Worm (Caenorhabditis elegans) whole organism, young adult: ENCODE results near the gene his-17.
"Not testable (repeated sequence)": the region's sequence is repeated elsewhere in the genome, so short reads cannot be mapped to it uniquely, and the experiment has no call there.

Experiments used
- B0261.1 ChIP-seq: sonication (generic microtip); optimal IDR thresholded peaks from 2 replicates; lab custom pipeline; 2016; ENCODE audit warnings: mild to moderate bottlenecking, missing genetic modification characterization, moderate library complexity, missing compliant biosample characterization
- D2030.7 ChIP-seq: fragments of 200-800 bp; sonication (Bioruptor generic); IDR thresholded peaks from 2 replicates; pipeline ENCODE4 v1.3.6; 2022; ENCODE audit warnings: missing genetic modification reagents, missing genetic modification characterization, missing compliant biosample characterization
- F22D6.2 ChIP-seq: sonication (generic microtip); optimal IDR thresholded peaks from 2 replicates; lab custom pipeline; 2016; ENCODE audit warnings: mild to moderate bottlenecking, missing genetic modification characterization, missing compliant biosample characterization
- F33H1.4 ChIP-seq: fragments of 200-800 bp; sonication (Bioruptor generic); IDR thresholded peaks from 2 replicates; pipeline ENCODE4 v1.3.6; 2022; ENCODE audit warnings: missing genetic modification reagents, missing genetic modification characterization, missing compliant biosample characterization
- F57A8.1 ChIP-seq: fragments of 200-800 bp; sonication (Bioruptor generic); optimal IDR thresholded peaks from 2 replicates; lab custom pipeline; 2018; ENCODE audit warnings: mild to moderate bottlenecking, missing genetic modification characterization, moderate library complexity, missing compliant biosample characterization
- F57C9.4 ChIP-seq: sonication (generic microtip); optimal IDR thresholded peaks from 2 replicates; lab custom pipeline; 2017; ENCODE audit warnings: mild to moderate bottlenecking, missing genetic modification characterization, missing compliant biosample characterization
- T07F8.4 ChIP-seq: sonication (generic microtip); optimal IDR thresholded peaks from 2 replicates; lab custom pipeline; 2016; ENCODE audit warnings: mild to moderate bottlenecking, missing genetic modification characterization, moderate library complexity, missing compliant biosample characterization
- T26A5.8 ChIP-seq: sonication (generic microtip); optimal IDR thresholded peaks from 2 replicates; lab custom pipeline; 2016; ENCODE audit warnings: missing genetic modification characterization, missing compliant biosample characterization
- Y67H2A.10 ChIP-seq: fragments of 200-800 bp; sonication (Bioruptor generic); conservative IDR thresholded peaks from 2 replicates; pipeline ENCODE4 v1.3.6; 2022; ENCODE audit warnings: missing genetic modification reagents, missing genetic modification characterization, missing compliant biosample characterization
- aptf-2 ChIP-seq: fragments of 200-800 bp; sonication (Bioruptor generic); conservative IDR thresholded peaks from 2 replicates; pipeline ENCODE4 v1.3.6; 2022; ENCODE audit warnings: missing genetic modification reagents, missing genetic modification characterization, missing compliant biosample characterization
- bed-2 ChIP-seq: fragments of 200-800 bp; sonication (Bioruptor generic); IDR thresholded peaks from 2 replicates; pipeline ENCODE4 v1.3.6; 2022; ENCODE audit warnings: missing genetic modification reagents, missing genetic modification characterization, missing compliant biosample characterization
- chd-7 ChIP-seq: sonication (generic microtip); optimal IDR thresholded peaks from 2 replicates; lab custom pipeline; 2016; ENCODE audit warnings: mild to moderate bottlenecking, missing genetic modification characterization, moderate library complexity, missing compliant biosample characterization
- dox-1 ChIP-seq: fragments of 200-800 bp; sonication (Bioruptor generic); IDR thresholded peaks from 2 replicates; pipeline ENCODE4 v1.3.6; 2022; ENCODE audit warnings: missing genetic modification reagents, missing genetic modification characterization, missing compliant biosample characterization
- dpl-1 ChIP-seq: fragments of 150-350 bp; optimal IDR thresholded peaks from 2 replicates; lab custom pipeline; 2014; ENCODE audit warnings: missing biosample characterization, missing genetic modification reagents, missing genetic modification characterization
- egl-44 ChIP-seq: fragments of 200-800 bp; sonication (Bioruptor generic); IDR thresholded peaks from 2 replicates; pipeline ENCODE4 v1.3.6; 2022; ENCODE audit warnings: missing genetic modification reagents, missing genetic modification characterization, missing compliant biosample characterization
- hmg-1.2 ChIP-seq: fragments of 200-800 bp; sonication (Bioruptor generic); IDR thresholded peaks from 2 replicates; pipeline ENCODE4 v1.3.6; 2022; ENCODE audit warnings: missing genetic modification reagents, missing genetic modification characterization, missing compliant biosample characterization
- let-526 ChIP-seq: fragments of 200-800 bp; sonication (Bioruptor generic); IDR thresholded peaks from 2 replicates; pipeline ENCODE4 v1.3.6; 2022; ENCODE audit warnings: missing genetic modification reagents, missing genetic modification characterization, missing compliant biosample characterization
- lin-40 ChIP-seq: sonication (generic microtip); optimal IDR thresholded peaks from 2 replicates; lab custom pipeline; 2016; ENCODE audit warnings: missing genetic modification characterization, mild to moderate bottlenecking, missing compliant biosample characterization, missing genotype, missing genetic modification reagents
- mes-4 ChIP-seq: sonication (generic microtip); optimal IDR thresholded peaks from 2 replicates; lab custom pipeline; 2016; ENCODE audit warnings: missing genotype, missing genetic modification characterization, missing compliant biosample characterization
- nfya-1 ChIP-seq: sonication (generic microtip); optimal IDR thresholded peaks from 2 replicates; lab custom pipeline; 2017; ENCODE audit warnings: antibody characterized with exemption, missing compliant biosample characterization, missing genetic modification characterization, borderline replicate concordance; ENCODE audit not compliant: insufficient read depth
- nfya-2 ChIP-seq: fragments of 200-800 bp; sonication (Bioruptor generic); IDR thresholded peaks from 2 replicates; pipeline ENCODE4 v1.3.6; 2022; ENCODE audit warnings: missing genetic modification reagents, missing genetic modification characterization, missing compliant biosample characterization
- nhr-179 ChIP-seq: sonication (generic microtip); optimal IDR thresholded peaks from 2 replicates; lab custom pipeline; 2016; ENCODE audit warnings: mild to moderate bottlenecking, missing genetic modification characterization, missing compliant biosample characterization
- nhr-27 ChIP-seq: fragments of 200-800 bp; sonication (Bioruptor generic); optimal IDR thresholded peaks from 2 replicates; lab custom pipeline; 2018; ENCODE audit warnings: mild to moderate bottlenecking, missing genetic modification characterization, moderate library complexity, missing compliant biosample characterization
- pha-4 ChIP-seq: fragments of 150-350 bp; sonication (generic microtip); optimal IDR thresholded peaks from 2 replicates; lab custom pipeline; 2014; ENCODE audit warnings: missing biosample characterization, missing genetic modification reagents, missing genetic modification characterization
- sea-2 ChIP-seq: fragments of 200-800 bp; sonication (Bioruptor generic); IDR thresholded peaks from 2 replicates; pipeline ENCODE4 v1.3.6; 2022; ENCODE audit warnings: missing genetic modification characterization, missing compliant biosample characterization
- snpc-1.3 ChIP-seq: sonication (generic microtip); optimal IDR thresholded peaks from 2 replicates; lab custom pipeline; 2017; ENCODE audit warnings: missing genetic modification characterization, mild to moderate bottlenecking, missing compliant biosample characterization, antibody characterized with exemption, moderate library complexity, missing genotype, missing genetic modification reagents; ENCODE audit not compliant: insufficient read depth
- snpc-3.4 ChIP-seq: sonication (generic microtip); optimal IDR thresholded peaks from 2 replicates; lab custom pipeline; 2017; ENCODE audit warnings: missing genetic modification characterization, mild to moderate bottlenecking, missing compliant biosample characterization, antibody characterized with exemption, moderate library complexity, missing genotype, missing genetic modification reagents
- snpc-4 ChIP-seq, 5 experiments: fragments of 150-350 bp in 1 of 5; sonication (generic microtip) in 4 of 5; optimal IDR thresholded peaks; 2 replicates each; lab custom pipeline; 2014 to 2018; ENCODE audit warnings: missing genetic modification characterization in 5 of 5, missing biosample characterization in 3 of 5, antibody characterized with exemption in 2 of 5, mild to moderate bottlenecking in 2 of 5, missing compliant biosample characterization in 2 of 5, missing genotype in 2 of 5, moderate library complexity in 2 of 5, missing genetic modification reagents in 1 of 5

The his-17 gene

DNA sequence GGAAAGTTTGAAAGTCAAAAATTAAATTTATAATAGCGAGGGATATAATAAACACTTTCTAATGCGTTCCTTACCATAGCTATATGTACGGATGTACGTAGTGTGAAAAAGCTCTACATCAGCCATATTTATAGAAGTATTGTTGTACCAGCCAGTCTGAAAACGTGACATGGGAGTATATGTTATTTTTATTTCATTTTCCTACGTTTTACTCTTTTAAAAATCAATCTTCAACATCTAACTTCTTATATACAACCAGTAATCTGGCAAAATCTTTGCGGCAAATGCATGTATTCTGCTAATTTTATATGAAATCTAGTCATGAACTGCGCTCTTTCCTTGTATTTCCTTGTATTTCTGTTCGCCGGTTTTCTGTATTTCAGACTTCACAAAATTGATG lies 34.5 kb upstream of the his-17 start, which contains the start of gene H14N18.2:
Gene H14N18.2 (plus strand): TSS at position 301 of the 400 bp plus-strand sequence.
- TF ChIP-seq F57C9.4 (tag; lab: Kevin White, UChicago) (no peak), lin-40 (tag; lab: Kevin White, UChicago) (no peak), nhr-179 (tag; lab: Kevin White, UChicago) (no peak), dpl-1 (GFP tag; lab: Kevin White, UChicago) (no peak), Y67H2A.10 (GFP tag; lab: Robert Waterston, UW) (no peak), nfya-1 (tag; lab: Kevin White, UChicago) (no peak), nfya-2 (no peak), T07F8.4 (tag; lab: Kevin White, UChicago) (no peak)

DNA sequence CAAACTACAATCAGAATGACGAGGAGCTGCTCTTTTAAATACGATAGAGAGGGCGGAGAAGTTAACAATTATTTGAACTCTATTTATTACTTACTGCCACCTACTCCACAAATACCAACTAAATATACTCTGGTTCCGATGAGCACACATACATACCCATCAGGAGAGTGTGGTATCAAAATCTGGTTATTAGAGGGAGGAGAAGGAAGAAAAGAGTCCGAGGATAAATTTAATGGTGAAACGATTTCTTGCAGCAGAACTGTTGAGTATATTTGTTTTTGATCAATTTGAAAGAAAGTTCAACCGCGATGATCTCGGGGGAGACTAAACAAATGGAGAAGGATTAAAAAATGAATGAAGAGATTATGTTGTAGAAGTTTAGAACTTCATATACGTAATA lies 31.2 kb upstream of the his-17 start, which contains the start of gene H14N18.4:
Gene H14N18.4 (minus strand): TSS at position 12 of the 400 bp plus-strand sequence.
- TF ChIP-seq F57A8.1 (GFP tag; lab: Kevin White, UChicago) (no peak), sea-2 (no peak), mes-4 (tag; lab: Kevin White, UChicago) (no peak), F22D6.2 (no peak)

DNA sequence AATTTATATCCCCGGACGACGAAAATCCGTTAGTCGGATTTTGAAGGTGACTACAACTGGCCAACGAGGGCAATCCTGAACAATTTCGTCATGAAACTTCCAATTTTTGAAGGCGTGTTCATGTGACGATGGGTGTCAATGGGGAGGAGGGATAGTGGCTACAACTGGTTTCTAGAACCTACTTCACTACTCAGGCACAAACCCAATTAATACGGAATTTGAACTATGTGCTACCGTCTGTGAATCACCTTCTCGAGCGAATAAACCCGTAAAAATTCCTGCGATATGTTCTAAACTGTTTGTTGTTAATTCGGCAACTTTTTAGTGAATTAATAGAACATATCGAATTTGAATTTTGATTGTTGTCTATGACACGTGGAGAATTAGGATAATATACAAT lies 29.9 kb upstream of the his-17 start:
- TF ChIP-seq let-526 (GFP tag; lab: Robert Waterston, UW): no peak
- TF ChIP-seq F33H1.4 (GFP tag; lab: Robert Waterston, UW): no peak
- no peak for TF ChIP-seq pha-4 (tag; lab: Kevin White, UChicago)
- TF ChIP-seq snpc-3.4 (tag; lab: Kevin White, UChicago): no peak
- TF ChIP-seq snpc-1.3 (tag; lab: Kevin White, UChicago): no peak
- TF ChIP-seq D2030.7 (GFP tag; lab: Robert Waterston, UW): no peak
- no peak for TF ChIP-seq nhr-27 (tag; lab: Kevin White, UChicago)

DNA sequence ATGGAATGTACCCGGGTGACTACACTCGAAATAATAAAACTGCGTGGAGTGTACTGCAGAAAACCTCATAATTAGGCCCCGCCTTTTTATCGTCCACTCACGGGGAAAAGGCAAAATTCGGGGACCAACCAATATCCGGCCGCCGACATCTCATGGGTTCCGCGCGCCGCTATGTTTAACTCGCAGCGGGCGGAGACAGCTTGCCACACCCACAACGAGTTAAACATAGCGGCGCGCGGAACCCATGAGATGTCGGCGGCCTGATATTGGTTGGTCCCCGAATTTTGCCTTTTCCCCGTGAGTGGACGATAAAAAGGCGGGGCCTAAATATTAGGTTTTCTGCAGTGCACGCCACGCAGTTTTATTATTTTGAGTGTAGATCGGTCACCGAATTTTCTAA lies 26.2 kb upstream of the his-17 start:
- TF ChIP-seq hmg-1.2 (GFP tag; lab: Robert Waterston, UW): 0 out of 2 replicates have a peak, but pooled peaks have one; percentile 21
- not testable (repeated sequence) for TF ChIP-seq snpc-4 (GFP tag; optimal IDR thresholded peaks at IDR 0.05; lab: Kevin White, UChicago)
- TF ChIP-seq snpc-4 (tag; optimal IDR thresholded peaks at IDR 0.05; lab: Kevin White, UChicago): peak in 3 of 4 experiments; percentile 2 to 92 (median 89)

DNA sequence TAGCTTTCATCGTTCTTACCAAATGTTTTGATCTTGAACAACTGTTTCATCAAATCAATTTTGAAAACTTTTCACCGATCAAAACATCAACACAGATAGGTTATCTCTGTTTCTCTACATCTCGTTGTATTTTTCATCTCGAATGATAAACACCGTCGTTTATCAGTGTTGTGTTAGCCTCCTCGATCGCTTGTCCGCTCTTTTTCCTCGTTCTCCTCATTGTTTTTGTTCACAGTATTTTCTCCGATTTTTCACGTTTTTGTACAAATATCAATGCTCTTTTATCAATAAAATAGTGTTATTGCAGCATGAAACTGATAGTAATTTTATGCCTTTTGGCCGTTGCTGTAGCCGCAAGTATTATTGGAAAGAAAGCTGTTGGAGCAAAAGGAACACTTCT lies 25.0 kb upstream of the his-17 start, which contains the start of gene ttr-47:
Gene ttr-47 (plus strand): TSS at position 308 of the 400 bp plus-strand sequence.
- TF ChIP-seq bed-2 (GFP tag; lab: Robert Waterston, UW): no peak
- TF ChIP-seq, all 124 proteins: peak for 0

DNA sequence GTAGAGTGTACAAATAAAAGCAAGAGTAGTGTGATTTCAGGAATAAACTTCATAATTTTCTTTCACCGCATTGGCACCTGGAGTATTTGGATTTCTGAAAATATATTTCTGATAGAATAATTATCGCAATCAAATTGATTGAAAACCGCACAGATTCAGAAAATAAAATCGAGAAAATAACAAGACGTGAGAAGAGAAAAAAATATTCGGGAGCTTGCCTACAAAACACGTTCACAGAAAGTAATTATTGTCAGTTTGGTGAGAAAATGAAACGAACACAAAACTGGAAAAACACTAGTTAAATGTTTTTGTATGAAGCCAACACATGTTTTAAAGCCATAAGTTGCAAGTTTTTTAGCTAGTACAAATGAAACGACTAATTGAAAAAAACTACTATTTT lies 16.1 kb upstream of the his-17 start, which contains the start of gene mod-1:
Gene mod-1 (minus strand): TSS at position 101 of the 400 bp plus-strand sequence.
- TF ChIP-seq chd-7 (tag; lab: Kevin White, UChicago) (no peak), B0261.1 (tag; lab: Kevin White, UChicago) (no peak), T26A5.8 (no peak), egl-44 (GFP tag; lab: Robert Waterston, UW) (no peak), aptf-2 (GFP tag; lab: Robert Waterston, UW) (no peak), let-526 (GFP tag; lab: Robert Waterston, UW) (no peak), dox-1 (GFP tag; lab: Robert Waterston, UW) (no peak), bed-2 (GFP tag; lab: Robert Waterston, UW) (no peak)
